Fruit fly (Drosophila melanogaster) whole organism, prepupa: ENCODE measurements around the gene eIF2Bbeta.

Source experiments
- CG15336 ChIP-seq: fragments of 200-800 bp; sonication (Bioruptor generic); IDR thresholded peaks from 2 replicates; pipeline ENCODE4 v1.3.6; 2022; ENCODE audit warnings: missing biosample characterization, missing genetic modification characterization
- CG16779 ChIP-seq: fragments of 200-800 bp; sonication (Bioruptor generic); optimal IDR thresholded peaks from 3 replicates; lab custom pipeline; 2017; ENCODE audit warnings: missing biosample characterization, mild to moderate bottlenecking, missing genetic modification characterization
- CG3032 ChIP-seq: fragments of 200-800 bp; optimal IDR thresholded peaks from 2 replicates; lab custom pipeline; 2019; ENCODE audit warnings: missing biosample characterization, mild to moderate bottlenecking, missing genetic modification characterization, moderate library complexity
- CG31627 ChIP-seq: fragments of 200-800 bp; sonication (Bioruptor generic); optimal IDR thresholded peaks from 3 replicates; lab custom pipeline; 2016; ENCODE audit warnings: missing biosample characterization, missing genetic modification characterization
- CG3919 ChIP-seq: fragments of 200-800 bp; sonication (Bioruptor generic); optimal IDR thresholded peaks from 3 replicates; lab custom pipeline; 2016; ENCODE audit warnings: missing biosample characterization, missing genetic modification characterization
- CG4318 ChIP-seq: fragments of 200-800 bp; sonication (Bioruptor generic); optimal IDR thresholded peaks from 3 replicates; lab custom pipeline; 2017; ENCODE audit warnings: missing biosample characterization, mild to moderate bottlenecking, missing genetic modification characterization
- CG6163 ChIP-seq: fragments of 200-800 bp; sonication (Bioruptor generic); IDR thresholded peaks from 3 replicates; pipeline ENCODE4 v1.3.6; 2022; ENCODE audit warnings: missing biosample characterization, missing genetic modification characterization
- CG6792 ChIP-seq: fragments of 200-800 bp; sonication (Bioruptor generic); optimal IDR thresholded peaks from 3 replicates; lab custom pipeline; 2016; ENCODE audit warnings: missing biosample characterization, missing genetic modification characterization
- CG6808 ChIP-seq: fragments of 200-800 bp; sonication (Bioruptor generic); optimal IDR thresholded peaks from 3 replicates; lab custom pipeline; 2017; ENCODE audit warnings: missing biosample characterization, missing genetic modification characterization, mild to moderate bottlenecking, moderate library complexity, missing genetic modification reagents
- CG8119 ChIP-seq: fragments of 200-800 bp; sonication (Bioruptor generic); IDR thresholded peaks from 3 replicates; pipeline ENCODE4 v1.3.6; 2022; ENCODE audit warnings: missing biosample characterization, missing genetic modification characterization
- CG8632 ChIP-seq: fragments of 200-800 bp; sonication (Bioruptor generic); optimal IDR thresholded peaks from 3 replicates; lab custom pipeline; 2016; ENCODE audit warnings: missing biosample characterization, missing genetic modification characterization
- Eip75B ChIP-seq: fragments of 200-800 bp; sonication (Bioruptor generic); optimal IDR thresholded peaks from 3 replicates; lab custom pipeline; 2016; ENCODE audit warnings: missing biosample characterization, missing genetic modification characterization
- Eip78C ChIP-seq: fragments of 200-800 bp; sonication (Bioruptor generic); peaks from one replicate; lab custom pipeline; 2016; ENCODE audit warnings: missing biosample characterization, missing genetic modification characterization
- Eip93F ChIP-seq: fragments of 200-800 bp; sonication (Bioruptor generic); optimal IDR thresholded peaks from 2 replicates; lab custom pipeline; 2016; ENCODE audit warnings: missing biosample characterization, mild to moderate bottlenecking, missing genetic modification characterization
- Ets21C ChIP-seq: fragments of 200-800 bp; sonication (Bioruptor generic); optimal IDR thresholded peaks from 3 replicates; lab custom pipeline; 2016; ENCODE audit warnings: missing biosample characterization, missing genetic modification characterization
- Ets96B ChIP-seq: fragments of 200-800 bp; optimal IDR thresholded peaks from 2 replicates; lab custom pipeline; 2019; ENCODE audit warnings: missing biosample characterization, mild to moderate bottlenecking, missing genetic modification characterization, moderate library complexity
- Gug ChIP-seq: fragments of 200-800 bp; sonication (Bioruptor generic); IDR thresholded peaks from 2 replicates; pipeline ENCODE4 v1.3.6; 2022; ENCODE audit warnings: missing biosample characterization, missing genetic modification characterization
- Hr38 ChIP-seq: sonication (Bioruptor generic); optimal IDR thresholded peaks from 2 replicates; lab custom pipeline; 2016; ENCODE audit warnings: missing biosample characterization, missing genetic modification characterization
- Met ChIP-seq: fragments of 200-800 bp; sonication (Bioruptor generic); optimal IDR thresholded peaks from 3 replicates; lab custom pipeline; 2016; ENCODE audit warnings: missing biosample characterization, missing genetic modification characterization
- OdsH ChIP-seq: fragments of 200-800 bp; sonication (Bioruptor generic); optimal IDR thresholded peaks from 3 replicates; lab custom pipeline; 2016; ENCODE audit warnings: missing biosample characterization, missing genetic modification characterization
- Smox ChIP-seq: fragments of 200-800 bp; sonication (Bioruptor generic); optimal IDR thresholded peaks from 3 replicates; lab custom pipeline; 2016; ENCODE audit warnings: missing biosample characterization, missing genetic modification characterization
- Sox102F ChIP-seq: fragments of 200-800 bp; sonication (Bioruptor generic); optimal IDR thresholded peaks from 2 replicates; lab custom pipeline; 2016; ENCODE audit warnings: missing biosample characterization, mild to moderate bottlenecking, missing genetic modification characterization
- Sox14 ChIP-seq: fragments of 200-800 bp; sonication (Bioruptor generic); optimal IDR thresholded peaks from 3 replicates; lab custom pipeline; 2016; ENCODE audit warnings: missing biosample characterization, missing genetic modification characterization
- Sox15 ChIP-seq: fragments of 200-800 bp; sonication (Bioruptor generic); optimal IDR thresholded peaks from 3 replicates; lab custom pipeline; 2016; ENCODE audit warnings: missing biosample characterization, missing genetic modification characterization
- cyc ChIP-seq: fragments of 200-800 bp; sonication (Bioruptor generic); optimal IDR thresholded peaks from 3 replicates; lab custom pipeline; 2016; ENCODE audit warnings: missing biosample characterization, missing genetic modification characterization
- dsx ChIP-seq: fragments of 200-800 bp; optimal IDR thresholded peaks from 3 replicates; lab custom pipeline; 2019; ENCODE audit warnings: missing biosample characterization, mild to moderate bottlenecking, missing genetic modification characterization, moderate library complexity; ENCODE audit not compliant: poor library complexity, severe bottlenecking
- eg ChIP-seq: fragments of 200-800 bp; sonication (Bioruptor generic); IDR thresholded peaks from 3 replicates; pipeline ENCODE4 v1.3.6; 2022; ENCODE audit warnings: missing biosample characterization, missing genetic modification characterization
- esn ChIP-seq: fragments of 200-800 bp; sonication (Bioruptor generic); optimal IDR thresholded peaks from 2 replicates; lab custom pipeline; 2016; ENCODE audit warnings: missing biosample characterization, mild to moderate bottlenecking, missing genetic modification characterization, moderate library complexity
- fd85E ChIP-seq: fragments of 200-800 bp; sonication (Bioruptor generic); optimal IDR thresholded peaks from 3 replicates; lab custom pipeline; 2016; ENCODE audit warnings: missing biosample characterization, missing genetic modification characterization
- fkh ChIP-seq: fragments of 200-800 bp; sonication (Bioruptor generic); optimal IDR thresholded peaks from 3 replicates; lab custom pipeline; 2017; ENCODE audit warnings: missing biosample characterization, mild to moderate bottlenecking, missing genetic modification characterization, moderate library complexity
- lz ChIP-seq: fragments of 200-800 bp; sonication (Bioruptor generic); optimal IDR thresholded peaks from 3 replicates; lab custom pipeline; 2016; ENCODE audit warnings: missing biosample characterization, missing genetic modification characterization
- net ChIP-seq: fragments of 200-800 bp; sonication (Bioruptor generic); optimal IDR thresholded peaks from 3 replicates; lab custom pipeline; 2016; ENCODE audit warnings: missing biosample characterization, missing genetic modification characterization
- pdm3 ChIP-seq: fragments of 200-800 bp; sonication (Bioruptor generic); optimal IDR thresholded peaks from 3 replicates; lab custom pipeline; 2016; ENCODE audit warnings: missing biosample characterization, missing genetic modification characterization
- salr ChIP-seq, 2 experiments: fragments of 200-800 bp; sonication (Bioruptor generic); optimal IDR thresholded peaks; 3 replicates each; lab custom pipeline; 2016 to 2018; ENCODE audit warnings: missing biosample characterization in 2 of 2, missing genetic modification characterization in 2 of 2, mild to moderate bottlenecking in 1 of 2
- ss ChIP-seq, 2 experiments: fragments of 200-800 bp; sonication (Bioruptor generic); optimal IDR thresholded peaks; 2 replicates in 1 of 2; 3 replicates in 1 of 2; lab custom pipeline; 2017 to 2018; ENCODE audit warnings: mild to moderate bottlenecking in 2 of 2, missing biosample characterization in 2 of 2, missing genetic modification characterization in 2 of 2, moderate library complexity in 1 of 2
- vri ChIP-seq: fragments of 200-800 bp; sonication (Bioruptor generic); optimal IDR thresholded peaks from 3 replicates; lab custom pipeline; 2016; ENCODE audit warnings: missing biosample characterization, mild to moderate bottlenecking, missing genetic modification characterization

The eIF2Bbeta gene

dm6 chrX:2732127-2732526, 27.8 kb downstream of the eIF2Bbeta start, which contains the start of the genes ttm50 and CG2712:
Gene ttm50, minus strand, starts transcription at chrX:2732190.
Gene CG2712, plus strand, starts transcription at chrX:2732469.
- TF ChIP-seq CG3032 (peak; percentile 60), Eip75B (no peak), CG31627 (GFP tag; lab: Kevin White, UChicago) (peak; percentile 30), CG3919 (GFP tag; lab: Kevin White, UChicago) (no peak), CG15336 (GFP tag; lab: Robert Waterston, UW) (0 out of 2 replicates have a peak, but pooled peaks have one; percentile 23), Sox102F (GFP tag; lab: Kevin White, UChicago) (no peak), CG6163 (GFP tag; lab: Robert Waterston, UW) (no peak), Sox15 (GFP tag; lab: Kevin White, UChicago) (peak; percentile 24), vri (GFP tag; lab: Kevin White, UChicago) (no peak), lz (GFP tag; lab: Kevin White, UChicago) (peak; percentile 58), cyc (GFP tag; lab: Kevin White, UChicago) (peak; percentile 45), Eip78C (peak; percentile 72), Gug (GFP tag; lab: Robert Waterston, UW) (peak; percentile 42), Smox (no peak), CG6792 (GFP tag; lab: Kevin White, UChicago) (no peak), esn (GFP tag; lab: Kevin White, UChicago) (peak; percentile 43), CG16779 (tag; lab: Kevin White, UChicago) (no peak), CG8632 (GFP tag; lab: Kevin White, UChicago) (no peak)
- TF ChIP-seq, all 60 proteins: peak for 9

- TF ChIP-seq fkh (GFP tag; lab: Kevin White, UChicago) (peak; percentile 99), cyc (GFP tag; lab: Kevin White, UChicago) (no peak), OdsH (GFP tag; lab: Kevin White, UChicago) (no peak), salr (GFP tag; optimal IDR thresholded peaks at IDR 0.05; lab: Kevin White, UChicago) (no peak), Sox14 (GFP tag; lab: Kevin White, UChicago) (peak; percentile 45), CG15336 (GFP tag; lab: Robert Waterston, UW) (no peak)
These were observed 34.3 kb downstream of the eIF2Bbeta start, which contains the start of gene crm for dm6 chrX:2738663-2739062. Gene crm, minus strand, starts transcription at chrX:2738773.

- TF ChIP-seq fd85E (GFP tag; lab: Kevin White, UChicago) (no peak), Sox15 (GFP tag; lab: Kevin White, UChicago) (no peak), Met (no peak), CG31627 (GFP tag; lab: Kevin White, UChicago) (no peak), Sox14 (GFP tag; lab: Kevin White, UChicago) (no peak), Hr38 (no peak), Ets96B (tag; lab: Kevin White, UChicago) (no peak), CG6163 (GFP tag; lab: Robert Waterston, UW) (no peak)
- TF ChIP-seq, all 60 proteins: peak for 0
These were observed 35.7 kb downstream of the eIF2Bbeta start, which contains the start of gene kirre for dm6 chrX:2740084-2740483. Gene kirre, plus strand, starts transcription at chrX:2740384.

- TF ChIP-seq Eip78C (peak; percentile 34), Ets21C (GFP tag; lab: Kevin White, UChicago) (no peak), pdm3 (GFP tag; lab: Kevin White, UChicago) (no peak), eg (peak; percentile 66; the same call in 2 of the 3 replicates), vri (GFP tag; lab: Kevin White, UChicago) (peak; percentile 92), CG15336 (GFP tag; lab: Robert Waterston, UW) (peak; percentile 58), ss (GFP tag; optimal IDR thresholded peaks at IDR 0.05; lab: Kevin White, UChicago) (peak in 1 of 2 experiments; percentile 61), CG8119 (GFP tag; lab: Robert Waterston, UW) (peak; percentile 68; the same call in 2 of the 3 replicates), CG6808 (peak; percentile 53), Ets96B (tag; lab: Kevin White, UChicago) (peak; percentile 15), Eip93F (no peak), CG6163 (GFP tag; lab: Robert Waterston, UW) (peak; percentile 68; the same call in 2 of the 3 replicates), CG4318 (GFP tag; lab: Kevin White, UChicago) (no peak), lz (GFP tag; lab: Kevin White, UChicago) (no peak), Met (no peak), net (peak; percentile 16), dsx (GFP tag; lab: Kevin White, UChicago) (peak; percentile 1), CG16779 (tag; lab: Kevin White, UChicago) (peak; percentile 64)
These were observed 37.7 kb downstream of the eIF2Bbeta start for dm6 chrX:2742067-2742466.
